Worm (Caenorhabditis elegans): Measurements from ENCODE around the gene ddx-17.

DNA sequence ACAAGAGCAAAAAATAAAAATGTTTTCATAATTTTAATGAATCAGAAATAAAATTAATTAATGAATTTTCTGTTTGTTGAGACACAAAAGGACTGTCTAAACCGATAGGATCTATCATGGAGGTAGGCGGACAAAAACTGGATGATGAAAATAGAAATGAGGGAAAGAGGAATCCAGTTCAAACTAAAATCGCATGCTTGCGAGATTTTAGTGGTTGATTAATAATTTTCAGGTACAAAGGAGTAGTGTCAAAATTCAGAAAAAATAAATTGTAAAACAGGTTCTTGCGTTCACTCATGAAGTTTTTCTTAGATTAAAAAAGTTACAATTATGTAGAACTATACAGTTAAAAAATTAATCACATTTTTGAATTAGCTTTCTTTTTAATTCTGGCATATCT is 15.5 kb upstream of the ddx-17 start, which contains the start of gene T08G5.3:
- TF ChIP-seq med-1 (GFP tag; optimal IDR thresholded peaks at IDR 0.05; ENCODE audit: insufficient read depth): no peak
- no peak for TF ChIP-seq klf-2 (GFP tag; conservative IDR thresholded peaks at IDR 0.05)
- TF ChIP-seq tab-1 (GFP tag; IDR thresholded peaks at IDR 0.05): no peak
- no peak for TF ChIP-seq flt-1 (GFP tag; IDR thresholded peaks at IDR 0.05)
- no peak for TF ChIP-seq cog-1 (tag; optimal IDR thresholded peaks at IDR 0.05)
